Worm (Caenorhabditis elegans): Measurements from ENCODE around the gene ZK1307.1.

DNA sequence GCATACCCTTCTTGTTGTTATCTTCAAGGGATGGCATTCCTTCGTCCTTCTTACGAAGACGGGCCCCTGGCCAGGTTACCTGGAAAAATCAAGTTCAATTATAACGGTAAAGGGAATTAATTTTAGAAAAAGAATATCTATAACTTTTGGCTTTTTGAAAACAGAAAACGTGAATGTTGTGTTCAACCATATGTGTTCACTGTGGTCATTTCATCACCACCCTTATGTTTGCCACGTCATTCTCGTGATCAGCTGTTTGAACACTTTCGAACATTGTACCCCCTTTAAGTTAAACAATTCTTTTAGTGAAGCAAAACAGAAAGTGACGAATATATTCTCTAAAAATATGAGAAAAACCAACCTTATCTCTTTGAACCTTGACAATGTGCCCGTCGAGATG is 36.6 kb downstream of the ZK1307.1 start:
- TF ChIP-seq lin-13 (GFP tag; optimal IDR thresholded peaks at IDR 0.05): no peak
- no peak for TF ChIP-seq ZK546.5 (tag; optimal IDR thresholded peaks at IDR 0.05)
- TF ChIP-seq snpc-4 (tag; optimal IDR thresholded peaks at IDR 0.05): no peak
- TF ChIP-seq egl-27 (tag; optimal IDR thresholded peaks at IDR 0.05): no peak
- TF ChIP-seq unc-62 (GFP tag; optimal IDR thresholded peaks at IDR 0.05): no peak
